Fruit fly (Drosophila melanogaster): ENCODE measurements around the gene CG18268.
A peak's percentile ranks its signal among the peaks of the same experiment; 100 is the strongest.

DNA sequence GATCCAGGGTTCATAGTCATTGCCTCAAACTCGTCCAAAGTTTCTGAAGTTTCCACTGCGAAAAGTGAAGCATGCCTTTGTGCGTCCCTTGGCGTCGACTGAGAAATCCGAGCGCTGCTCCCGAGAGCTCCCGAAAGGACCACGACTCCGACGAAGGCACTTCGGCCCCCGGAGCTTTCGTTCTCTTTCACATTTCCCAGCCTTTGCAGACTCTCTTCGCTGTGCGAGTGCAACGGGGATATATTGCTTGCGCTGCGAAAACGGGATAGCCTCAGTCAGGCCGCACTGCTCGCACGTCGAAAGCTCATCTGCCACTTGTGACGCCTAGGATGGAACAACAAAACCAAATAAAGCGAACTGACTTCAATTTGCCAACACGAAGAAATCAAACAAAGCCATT lies 50.7 kb downstream of the CG18268 start:
- TF ChIP-seq CG17806 (tag; optimal IDR thresholded peaks at IDR 0.05) (no peak), CG15710 (tag; optimal IDR thresholded peaks at IDR 0.05) (no peak), CG13204 (GFP tag; optimal IDR thresholded peaks at IDR 0.05) (peak; percentile 2), Ets98B (GFP tag; IDR thresholded peaks at IDR 0.05) (no peak; the same call in 1 of the 2 replicates), Pif1A (GFP tag; optimal IDR thresholded peaks at IDR 0.05) (no peak)

Data from whole organism, pupa.